Worm (Caenorhabditis elegans) whole organism, L1 larva: Measurements from ENCODE around the gene H01M10.1.
A peak's percentile ranks its signal among the peaks of the same experiment; 100 is the strongest.

Source experiments
- C16A3.4 ChIP-seq: fragments of 150-350 bp; optimal IDR thresholded peaks from 2 replicates; lab custom pipeline; 2014; ENCODE audit warnings: missing biosample characterization, missing genetic modification characterization
- aly-2 ChIP-seq: fragments of 150-350 bp; optimal IDR thresholded peaks from 2 replicates; lab custom pipeline; 2014; ENCODE audit warnings: missing biosample characterization, missing genetic modification characterization
- blmp-1 ChIP-seq: fragments of 150-350 bp; optimal IDR thresholded peaks from 2 replicates; lab custom pipeline; 2014; ENCODE audit warnings: missing biosample characterization, missing genetic modification characterization
- ceh-82 ChIP-seq, 3 experiments: fragments of 150-350 bp in 1 of 3; sonication (generic microtip) in 2 of 3; optimal IDR thresholded peaks; 2 replicates each; lab custom pipeline; 2014 to 2017; ENCODE audit warnings: missing biosample characterization in 3 of 3, missing genetic modification characterization in 3 of 3
- ceh-88 ChIP-seq: fragments of 200-800 bp; sonication (Bioruptor generic); IDR thresholded peaks from 2 replicates; pipeline ENCODE4 v1.3.6; 2022; ENCODE audit warnings: missing genetic modification characterization, missing compliant biosample characterization
- ceh-90 ChIP-seq: sonication (generic microtip); optimal IDR thresholded peaks from 2 replicates; lab custom pipeline; 2016; ENCODE audit warnings: missing genetic modification characterization, missing compliant biosample characterization
- ces-1 ChIP-seq: fragments of 150-350 bp; optimal IDR thresholded peaks from 2 replicates; lab custom pipeline; 2014; ENCODE audit warnings: missing biosample characterization, missing genetic modification reagents, missing genetic modification characterization
- dpl-1 ChIP-seq, 3 experiments: fragments of 150-350 bp in 2 of 3; sonication (generic microtip) in 1 of 3; optimal IDR thresholded peaks; 2 replicates each; lab custom pipeline; 2014 to 2017; ENCODE audit warnings: missing biosample characterization in 3 of 3, missing genetic modification characterization in 3 of 3, missing genetic modification reagents in 3 of 3
- dsc-1 ChIP-seq: sonication (generic microtip); optimal IDR thresholded peaks from 2 replicates; lab custom pipeline; 2016; ENCODE audit warnings: mild to moderate bottlenecking, missing genetic modification characterization, missing compliant biosample characterization
- efl-1 ChIP-seq, 4 experiments: fragments of 150-350 bp; optimal IDR thresholded peaks in 3 of 4; peaks in 1 of 4; 1 replicate in 1 of 4; 2 replicates in 3 of 4; lab custom pipeline; 2014; ENCODE audit warnings: missing biosample characterization in 2 of 4, missing genetic modification characterization in 2 of 4, missing genetic modification reagents in 2 of 4
- efl-3 ChIP-seq: fragments of 200-800 bp; sonication (Bioruptor generic); optimal IDR thresholded peaks from 2 replicates; lab custom pipeline; 2018; ENCODE audit warnings: mild to moderate bottlenecking, missing genetic modification characterization, missing compliant biosample characterization
- egl-13 ChIP-seq: sonication (generic microtip); optimal IDR thresholded peaks from 2 replicates; lab custom pipeline; 2016; ENCODE audit warnings: missing genotype, missing genetic modification reagents, missing genetic modification characterization, missing compliant biosample characterization
- egl-27 ChIP-seq, 2 experiments: fragments of 150-350 bp in 1 of 2; sonication (generic microtip); optimal IDR thresholded peaks; 3 replicates each; lab custom pipeline; 2017 to 2018; ENCODE audit warnings: missing biosample characterization in 2 of 2, missing genetic modification characterization in 2 of 2, missing genetic modification reagents in 2 of 2
- elt-2 ChIP-seq: sonication (generic microtip); optimal IDR thresholded peaks from 2 replicates; lab custom pipeline; 2016; ENCODE audit warnings: missing genetic modification characterization, mild to moderate bottlenecking, inconsistent platforms, missing compliant biosample characterization, missing genetic modification reagents
- fkh-4 ChIP-seq: sonication (generic microtip); optimal IDR thresholded peaks from 2 replicates; lab custom pipeline; 2016; ENCODE audit warnings: missing compliant biosample characterization, missing genetic modification characterization, borderline replicate concordance
- fos-1 ChIP-seq: fragments of 150-350 bp; optimal IDR thresholded peaks from 2 replicates; lab custom pipeline; 2014; ENCODE audit warnings: missing biosample characterization, missing genetic modification characterization
- hlh-17 ChIP-seq: fragments of 200-800 bp; sonication (Bioruptor generic); optimal IDR thresholded peaks from 2 replicates; lab custom pipeline; 2018; ENCODE audit warnings: missing genetic modification characterization, mild to moderate bottlenecking, missing compliant biosample characterization, moderate library complexity, borderline replicate concordance
- hlh-4 ChIP-seq: sonication (generic microtip); optimal IDR thresholded peaks from 2 replicates; lab custom pipeline; 2016; ENCODE audit warnings: mild to moderate bottlenecking, missing genetic modification characterization, missing compliant biosample characterization
- isw-1 ChIP-seq: fragments of 200-800 bp; sonication (Bioruptor generic); IDR thresholded peaks from 2 replicates; pipeline ENCODE4 v1.3.6; 2022; ENCODE audit warnings: missing genetic modification characterization, missing compliant biosample characterization
- jun-1 ChIP-seq: fragments of 150-350 bp; optimal IDR thresholded peaks from 2 replicates; lab custom pipeline; 2014; ENCODE audit warnings: missing biosample characterization, missing genetic modification reagents, missing genetic modification characterization
- lin-13 ChIP-seq: fragments of 150-350 bp; optimal IDR thresholded peaks from 2 replicates; lab custom pipeline; 2014; ENCODE audit warnings: missing biosample characterization, missing genetic modification reagents, missing genetic modification characterization
- lin-39 ChIP-seq: fragments of 150-350 bp; optimal IDR thresholded peaks from 2 replicates; lab custom pipeline; 2014; ENCODE audit warnings: missing biosample characterization, missing genetic modification reagents, missing genetic modification characterization
- lir-3 ChIP-seq: sonication (generic microtip); optimal IDR thresholded peaks from 2 replicates; lab custom pipeline; 2016; ENCODE audit warnings: mild to moderate bottlenecking, missing genetic modification characterization, moderate library complexity, missing compliant biosample characterization; ENCODE audit not compliant: poor library complexity
- lsy-2 ChIP-seq, 2 experiments: fragments of 150-350 bp; optimal IDR thresholded peaks; 2 replicates each; lab custom pipeline; 2014; ENCODE audit warnings: missing biosample characterization in 2 of 2, missing genetic modification characterization in 2 of 2
- mab-9 ChIP-seq: fragments of 200-800 bp; sonication (Bioruptor generic); IDR thresholded peaks from 2 replicates; pipeline ENCODE4 v1.3.6; 2022; ENCODE audit warnings: missing genetic modification reagents, missing genetic modification characterization, missing compliant biosample characterization
- mep-1 ChIP-seq: fragments of 150-350 bp; optimal IDR thresholded peaks from 2 replicates; lab custom pipeline; 2014; ENCODE audit warnings: missing biosample characterization, missing genetic modification characterization
- nhr-12 ChIP-seq: sonication (generic microtip); optimal IDR thresholded peaks from 2 replicates; lab custom pipeline; 2017; ENCODE audit warnings: missing biosample characterization, missing genetic modification characterization
- nhr-237 ChIP-seq: fragments of 150-350 bp; optimal IDR thresholded peaks from 2 replicates; lab custom pipeline; 2014; ENCODE audit warnings: missing biosample characterization, missing genetic modification characterization
- nhr-28 ChIP-seq: fragments of 150-350 bp; optimal IDR thresholded peaks from 2 replicates; lab custom pipeline; 2014; ENCODE audit warnings: missing biosample characterization, missing genetic modification characterization
- nhr-71 ChIP-seq: sonication (generic microtip); optimal IDR thresholded peaks from 2 replicates; lab custom pipeline; 2016; ENCODE audit warnings: mild to moderate bottlenecking, missing genetic modification characterization, moderate library complexity, missing compliant biosample characterization
- nhr-77 ChIP-seq: fragments of 150-350 bp; optimal IDR thresholded peaks from 2 replicates; lab custom pipeline; 2014; ENCODE audit warnings: missing biosample characterization, missing genetic modification characterization
- nhr-85 ChIP-seq: sonication (generic microtip); peaks from one replicate; lab custom pipeline; 2016; ENCODE audit warnings: missing genetic modification characterization, inconsistent platforms, missing compliant biosample characterization
- nhr-90 ChIP-seq: sonication (generic microtip); optimal IDR thresholded peaks from 2 replicates; lab custom pipeline; 2016; ENCODE audit warnings: mild to moderate bottlenecking, missing genetic modification characterization, missing compliant biosample characterization; ENCODE audit not compliant: poor library complexity
- pax-3 ChIP-seq: fragments of 200-800 bp; sonication (Bioruptor generic); optimal IDR thresholded peaks from 2 replicates; lab custom pipeline; 2018; ENCODE audit warnings: mild to moderate bottlenecking, missing genetic modification characterization, moderate library complexity, missing compliant biosample characterization
- pqm-1 ChIP-seq: sonication (generic microtip); optimal IDR thresholded peaks from 3 replicates; lab custom pipeline; 2017; ENCODE audit warnings: missing biosample characterization, missing genetic modification characterization
- rnt-1 ChIP-seq: sonication (generic microtip); optimal IDR thresholded peaks from 2 replicates; lab custom pipeline; 2016; ENCODE audit warnings: mild to moderate bottlenecking, missing genetic modification characterization, moderate library complexity, missing compliant biosample characterization
- snpc-4 ChIP-seq: fragments of 150-350 bp; optimal IDR thresholded peaks from 2 replicates; lab custom pipeline; 2014; ENCODE audit warnings: missing biosample characterization, missing genetic modification characterization
- snu-23 ChIP-seq: sonication (generic microtip); optimal IDR thresholded peaks from 2 replicates; lab custom pipeline; 2016; ENCODE audit warnings: missing genetic modification characterization, missing compliant biosample characterization
- sox-4 ChIP-seq: sonication (generic microtip); optimal IDR thresholded peaks from 2 replicates; lab custom pipeline; 2016; ENCODE audit warnings: missing genetic modification characterization, missing compliant biosample characterization
- sptf-1 ChIP-seq: fragments of 150-350 bp; optimal IDR thresholded peaks from 2 replicates; lab custom pipeline; 2014; ENCODE audit warnings: missing biosample characterization, missing genetic modification characterization
- swsn-7 ChIP-seq: sonication (generic microtip); optimal IDR thresholded peaks from 2 replicates; lab custom pipeline; 2016; ENCODE audit warnings: missing genetic modification characterization, missing compliant biosample characterization
- unc-130 ChIP-seq: fragments of 150-350 bp; optimal IDR thresholded peaks from 2 replicates; lab custom pipeline; 2017; ENCODE audit warnings: missing biosample characterization, missing genetic modification characterization, inconsistent platforms
- unc-30 ChIP-seq: sonication (generic microtip); optimal IDR thresholded peaks from 2 replicates; lab custom pipeline; 2017; ENCODE audit warnings: missing biosample characterization, missing genetic modification characterization
- unc-62 ChIP-seq: fragments of 150-350 bp; optimal IDR thresholded peaks from 2 replicates; lab custom pipeline; 2014; ENCODE audit warnings: missing biosample characterization, missing genetic modification reagents, missing genetic modification characterization
- unc-98 ChIP-seq: fragments of 200-800 bp; sonication (Bioruptor generic); IDR thresholded peaks from 2 replicates; pipeline ENCODE4 v1.3.6; 2022; ENCODE audit warnings: missing genetic modification characterization, missing compliant biosample characterization
- vab-15 ChIP-seq: sonication (generic microtip); optimal IDR thresholded peaks from 2 replicates; lab custom pipeline; 2017; ENCODE audit warnings: missing genotype, mild to moderate bottlenecking, missing genetic modification characterization, missing compliant biosample characterization
- zip-4 ChIP-seq: fragments of 200-800 bp; sonication (Bioruptor generic); optimal IDR thresholded peaks from 2 replicates; lab custom pipeline; 2018; ENCODE audit warnings: mild to moderate bottlenecking, missing genetic modification characterization, moderate library complexity, missing compliant biosample characterization
- ztf-11 ChIP-seq, 2 experiments: sonication (generic microtip); optimal IDR thresholded peaks; 2 replicates each; lab custom pipeline; 2016 to 2017; ENCODE audit warnings: missing genetic modification characterization in 2 of 2, missing biosample characterization in 1 of 2, missing compliant biosample characterization in 1 of 2
- ztf-4 ChIP-seq: fragments of 150-350 bp; optimal IDR thresholded peaks from 2 replicates; lab custom pipeline; 2014; ENCODE audit warnings: missing biosample characterization, missing genetic modification characterization

The H01M10.1 gene

ce11 chrX:2559399-2559798 lies 21.0 kb downstream of the H01M10.1 start (continued):
- TF ChIP-seq lin-13 (GFP tag; lab: Kevin White, UChicago) (no peak), swsn-7 (tag; lab: Kevin White, UChicago) (peak; percentile 40), egl-27 (tag; optimal IDR thresholded peaks at IDR 0.05; lab: Kevin White, UChicago) (no peak), unc-30 (tag; lab: Kevin White, UChicago) (no peak), nhr-77 (tag; lab: Kevin White, UChicago) (no peak), sptf-1 (tag; lab: Kevin White, UChicago) (no peak), dpl-1 (GFP tag; optimal IDR thresholded peaks at IDR 0.05; lab: Kevin White, UChicago) (peak in 2 of 3 experiments; percentile 37 to 46), isw-1 (GFP tag; lab: Robert Waterston, UW) (no peak), nhr-85 (peak; percentile 44), mep-1 (tag; lab: Kevin White, UChicago) (peak; percentile 33), nhr-90 (no peak), snu-23 (GFP tag; lab: Kevin White, UChicago) (peak; percentile 47), nhr-28 (tag; lab: Kevin White, UChicago) (no peak), jun-1 (tag; lab: Kevin White, UChicago) (no peak), sox-4 (tag; lab: Kevin White, UChicago) (no peak), vab-15 (tag; lab: Kevin White, UChicago) (no peak), lin-39 (no peak), hlh-17 (GFP tag; lab: Kevin White, UChicago) (no peak), zip-4 (GFP tag; lab: Kevin White, UChicago) (no peak), efl-3 (no peak), elt-2 (tag; lab: Kevin White, UChicago) (no peak), unc-98 (GFP tag; lab: Robert Waterston, UW) (no peak), unc-62 (GFP tag; lab: Kevin White, UChicago) (no peak), nhr-12 (tag; lab: Kevin White, UChicago) (no peak), snpc-4 (tag; lab: Kevin White, UChicago) (no peak), unc-130 (tag; lab: Kevin White, UChicago) (no peak), rnt-1 (tag; lab: Kevin White, UChicago) (peak; percentile 62), ztf-11 (tag; optimal IDR thresholded peaks at IDR 0.05; lab: Kevin White, UChicago) (no peak), fos-1 (no peak), lsy-2 (tag; optimal IDR thresholded peaks at IDR 0.05; lab: Kevin White, UChicago) (peak; percentile 55 to 60), ceh-82 (tag; optimal IDR thresholded peaks at IDR 0.05; lab: Kevin White, UChicago) (peak in 2 of 3 experiments; percentile 2 to 10), mab-9 (GFP tag; lab: Robert Waterston, UW) (no peak), ceh-88 (GFP tag; lab: Robert Waterston, UW) (no peak), ztf-4 (no peak)
- TF ChIP-seq, all 84 proteins: peak for 23

DNA sequence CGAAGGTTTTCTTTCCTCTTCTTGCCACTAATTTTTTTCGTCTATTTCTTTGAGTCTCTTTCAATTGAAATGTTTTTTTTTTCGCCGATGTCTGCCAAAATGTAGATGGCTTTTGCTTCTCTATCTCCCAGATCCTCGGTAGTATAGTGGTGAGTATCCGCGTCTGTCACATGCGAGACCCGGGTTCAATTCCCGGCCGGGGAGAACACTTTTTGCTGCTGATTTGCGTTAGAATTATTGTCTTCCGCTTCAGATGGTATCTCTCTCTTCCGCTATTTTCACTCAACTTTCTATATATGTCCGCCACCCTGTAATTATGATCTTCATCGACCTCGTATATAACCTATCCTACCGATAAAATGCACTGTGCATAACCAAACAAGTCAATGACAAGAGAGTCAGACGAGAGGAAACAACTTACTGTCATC lies 26.9 kb downstream of the H01M10.1 start:
- TF ChIP-seq lir-3 (peak; percentile 41), mep-1 (tag; lab: Kevin White, UChicago) (peak; percentile 73), aly-2 (tag; lab: Kevin White, UChicago) (peak; percentile 10), pqm-1 (no peak), ceh-90 (tag; lab: Kevin White, UChicago) (no peak), ceh-82 (tag; optimal IDR thresholded peaks at IDR 0.05; lab: Kevin White, UChicago) (peak; percentile 33 to 64 (median 59)), nhr-77 (tag; lab: Kevin White, UChicago) (peak; percentile 43), ztf-11 (tag; optimal IDR thresholded peaks at IDR 0.05; lab: Kevin White, UChicago) (peak in 1 of 2 experiments; percentile 6), egl-13 (tag; lab: Kevin White, UChicago) (peak; percentile 61), snpc-4 (tag; lab: Kevin White, UChicago) (no peak), pax-3 (tag; lab: Kevin White, UChicago) (peak; percentile 21), ces-1 (GFP tag; lab: Kevin White, UChicago) (no peak), efl-3 (no peak), fkh-4 (tag; lab: Kevin White, UChicago) (no peak), C16A3.4 (tag; lab: Kevin White, UChicago) (peak; percentile 57), efl-1 (optimal IDR thresholded peaks at IDR 0.05; lab: Kevin White, UChicago) (peak; percentile 13 to 25), efl-1 (GFP tag; optimal IDR thresholded peaks at IDR 0.05 in 1 of 2; lab: Kevin White, UChicago) (no peak), hlh-4 (tag; lab: Kevin White, UChicago) (no peak), nhr-71 (peak; percentile 81), elt-2 (tag; lab: Kevin White, UChicago) (peak; percentile 45), dsc-1 (peak; percentile 83), rnt-1 (tag; lab: Kevin White, UChicago) (peak; percentile 59), snu-23 (GFP tag; lab: Kevin White, UChicago) (peak; percentile 82), ceh-88 (GFP tag; lab: Robert Waterston, UW) (no peak), fos-1 (peak; percentile 46), blmp-1 (tag; lab: Kevin White, UChicago) (peak; percentile 68), nhr-90 (peak; percentile 85), nhr-237 (tag; lab: Kevin White, UChicago) (no peak)
